Worm (Caenorhabditis elegans): ENCODE results near the gene mml-1.

The mml-1 gene

DNA sequence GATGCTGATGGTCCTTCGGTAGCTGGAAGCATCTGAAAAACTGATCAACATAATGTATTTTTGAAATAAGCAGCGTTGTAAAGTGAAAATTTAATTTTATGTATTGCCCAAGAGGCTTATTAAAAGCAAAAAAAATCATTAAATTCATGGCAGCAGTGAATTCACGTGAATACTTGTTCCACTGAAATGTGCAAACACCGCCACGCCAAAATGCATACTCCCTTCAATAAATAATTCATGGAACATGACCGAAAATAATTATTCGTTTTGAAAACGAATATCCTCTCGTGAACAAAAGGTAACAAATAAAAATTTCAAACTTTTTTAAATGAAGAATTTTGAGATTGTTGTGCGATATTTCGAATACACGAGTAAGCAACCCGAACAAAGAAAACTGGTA lies 17.2 kb downstream of the mml-1 start, which contains the start of gene F08F8.10:
F08F8.10 (minus strand) TSS at position 38 of the 400 bp plus-strand sequence.
- peak in 1 of 2 experiments; percentile 61 for TF ChIP-seq mdl-1 (tag; optimal IDR thresholded peaks at IDR 0.05)
- TF ChIP-seq F16B12.6 (tag; optimal IDR thresholded peaks at IDR 0.05), result peak; percentile 92
- peak; percentile 5 for TF ChIP-seq dsc-1 (tag; optimal IDR thresholded peaks at IDR 0.05)
- no peak for TF ChIP-seq aha-1 (tag; optimal IDR thresholded peaks at IDR 0.05)
- TF ChIP-seq lin-35 (GFP tag; optimal IDR thresholded peaks at IDR 0.05), result peak; percentile 64 to 68
- no peak for TF ChIP-seq ztf-11 (tag; optimal IDR thresholded peaks at IDR 0.05)
- no peak for TF ChIP-seq grh-1 (GFP tag; IDR thresholded peaks at IDR 0.05)
- TF ChIP-seq nhr-19 (GFP tag; conservative IDR thresholded peaks at IDR 0.05), result no peak
- TF ChIP-seq nhr-20 (tag; optimal IDR thresholded peaks at IDR 0.05), result peak; percentile 51
- TF ChIP-seq isw-1 (GFP tag; IDR thresholded peaks at IDR 0.05), result peak; percentile 4; the same call in 1 of the 2 replicates
- TF ChIP-seq elt-3 (tag; optimal IDR thresholded peaks at IDR 0.05), result peak in 1 of 6 experiments; percentile 1
- TF ChIP-seq pag-3 (tag; optimal IDR thresholded peaks at IDR 0.05; ENCODE audit: borderline replicate concordance, insufficient read depth), result no peak
- TF ChIP-seq hlh-17 (GFP tag; optimal IDR thresholded peaks at IDR 0.05; ENCODE audit: borderline replicate concordance), result no peak
- TF ChIP-seq blmp-1 (tag; optimal IDR thresholded peaks at IDR 0.05), result peak; percentile 44
- peak; percentile 35 for TF ChIP-seq nhr-47 (tag; optimal IDR thresholded peaks at IDR 0.05)
- peak; percentile 82 for TF ChIP-seq mep-1 (tag; optimal IDR thresholded peaks at IDR 0.05)
- TF ChIP-seq snu-23 (GFP tag; optimal IDR thresholded peaks at IDR 0.05), result peak; percentile 61
- TF ChIP-seq nhr-85 (tag), result peak; percentile 56
- peak; percentile 9 for TF ChIP-seq tbx-2 (tag; optimal IDR thresholded peaks at IDR 0.05)
- peak; percentile 24 for TF ChIP-seq C16A3.4 (tag; optimal IDR thresholded peaks at IDR 0.05)
- peak; percentile 92 for TF ChIP-seq unc-86 (tag; optimal IDR thresholded peaks at IDR 0.05)
- no peak for TF ChIP-seq nhr-76 (tag; optimal IDR thresholded peaks at IDR 0.05)
- peak in 1 of 3 experiments; percentile 18 for TF ChIP-seq ceh-82 (tag; optimal IDR thresholded peaks at IDR 0.05)
- TF ChIP-seq lsy-2 (tag; optimal IDR thresholded peaks at IDR 0.05), result peak; percentile 63 to 64
- peak; percentile 52 for TF ChIP-seq lin-14 (GFP tag; optimal IDR thresholded peaks at IDR 0.05)
- TF ChIP-seq C04F5.9 (tag; optimal IDR thresholded peaks at IDR 0.05), result no peak
- TF ChIP-seq swsn-7 (tag; optimal IDR thresholded peaks at IDR 0.05), result peak; percentile 37
- peak; percentile 56 for TF ChIP-seq nhr-71 (tag; optimal IDR thresholded peaks at IDR 0.05)
- no peak for TF ChIP-seq fkh-4 (tag; optimal IDR thresholded peaks at IDR 0.05; ENCODE audit: borderline replicate concordance)
- TF ChIP-seq dpl-1 (GFP tag; optimal IDR thresholded peaks at IDR 0.05), result peak; percentile 33 to 65 (median 47)
- TF ChIP-seq xbp-1 (tag; optimal IDR thresholded peaks at IDR 0.05), result peak; percentile 35
- peak; percentile 52 to 64 for TF ChIP-seq efl-1 (optimal IDR thresholded peaks at IDR 0.05)
- peak; percentile 63 to 96 for TF ChIP-seq efl-1 (GFP tag; optimal IDR thresholded peaks at IDR 0.05 in 1 of 2)
- TF ChIP-seq rnt-1 (tag; optimal IDR thresholded peaks at IDR 0.05), result peak; percentile 23
- TF ChIP-seq unc-130 (tag; optimal IDR thresholded peaks at IDR 0.05), result peak; percentile 33

DNA sequence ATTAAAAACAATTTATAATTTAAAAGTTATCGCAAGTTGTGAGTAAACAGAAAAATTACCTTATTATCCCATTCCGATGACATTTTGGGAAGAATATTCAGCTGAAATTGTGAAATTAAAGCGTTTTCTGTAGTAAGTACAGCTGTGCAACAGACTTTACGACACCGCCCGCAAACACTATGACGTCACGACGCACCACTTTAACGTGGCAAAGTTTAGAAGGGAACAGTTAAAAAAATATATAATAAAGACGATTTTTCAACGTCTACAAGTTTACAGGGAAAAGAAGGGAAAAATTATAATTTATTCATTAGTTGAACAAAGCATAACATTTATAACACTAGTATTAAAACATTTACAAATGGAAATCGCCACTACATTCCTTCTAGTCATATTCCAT lies 20.7 kb downstream of the mml-1 start, which contains the start of gene F08F8.9:
F08F8.9 (minus strand) TSS at position 101 of the 400 bp plus-strand sequence.
- TF ChIP-seq F16B12.6 (tag; optimal IDR thresholded peaks at IDR 0.05), result peak; percentile 45
- no peak for TF ChIP-seq nhr-47 (tag; optimal IDR thresholded peaks at IDR 0.05)
- TF ChIP-seq lin-35 (GFP tag; optimal IDR thresholded peaks at IDR 0.05), result peak in 1 of 2 experiments; percentile 1

DNA sequence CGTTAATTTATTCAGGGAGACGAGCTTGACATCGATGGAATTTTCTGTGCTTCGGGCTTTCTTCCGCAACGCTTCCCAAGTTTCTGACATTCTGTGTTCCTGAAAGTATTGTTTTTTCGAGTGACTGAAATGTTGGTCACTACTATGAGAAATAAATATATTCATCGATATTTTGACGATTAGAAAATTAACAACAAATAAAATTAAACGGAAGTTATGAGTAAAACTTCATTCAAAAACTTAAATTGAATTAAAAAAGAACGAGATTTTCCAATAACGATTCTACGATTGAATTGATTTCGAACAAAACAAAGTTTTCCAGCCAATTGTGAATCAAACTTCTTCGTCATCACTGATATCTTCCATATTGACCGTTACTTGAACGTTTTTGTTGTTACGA lies 25.5 kb downstream of the mml-1 start, which contains the start of gene gos-28:
gos-28 (minus strand) TSS at position 101 of the 400 bp plus-strand sequence.
- no peak for TF ChIP-seq ets-5 (GFP tag; IDR thresholded peaks at IDR 0.05)
- no peak for TF ChIP-seq tbx-2 (tag; optimal IDR thresholded peaks at IDR 0.05)
- TF ChIP-seq ceh-90 (tag; optimal IDR thresholded peaks at IDR 0.05), result no peak

DNA sequence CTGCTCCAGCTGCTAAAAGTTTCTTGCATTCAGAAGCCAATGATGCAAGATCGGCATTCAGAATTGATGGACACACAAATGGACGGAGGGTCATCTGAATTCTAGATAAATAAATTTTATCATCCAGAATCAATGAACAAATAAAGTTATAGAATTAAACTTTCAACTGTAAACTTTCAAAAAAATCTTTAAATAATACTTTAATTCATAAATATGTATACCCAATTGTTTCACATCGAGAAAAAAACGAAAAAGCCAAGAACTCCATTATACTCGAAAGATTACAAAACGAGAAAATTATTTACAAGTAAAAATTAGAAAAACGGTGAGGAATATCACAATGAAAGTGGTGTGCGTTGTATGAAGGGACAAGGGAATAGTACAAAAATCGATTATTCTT lies 27.5 kb downstream of the mml-1 start, which contains the start of gene F08F8.7:
F08F8.7 (minus strand) TSS at position 101 of the 400 bp plus-strand sequence.
- no peak for TF ChIP-seq tbx-2 (tag; optimal IDR thresholded peaks at IDR 0.05)
- TF ChIP-seq Y116A8C.19 (tag; optimal IDR thresholded peaks at IDR 0.05; ENCODE audit: borderline replicate concordance), result no peak
- TF ChIP-seq blmp-1 (tag; optimal IDR thresholded peaks at IDR 0.05), result no peak
- no peak for TF ChIP-seq unc-62 (GFP tag; optimal IDR thresholded peaks at IDR 0.05)
- no peak for TF ChIP-seq C16A3.4 (tag; optimal IDR thresholded peaks at IDR 0.05)
- TF ChIP-seq mab-9 (GFP tag; IDR thresholded peaks at IDR 0.05), result no peak
- TF ChIP-seq pax-3 (tag; optimal IDR thresholded peaks at IDR 0.05), result no peak
- TF ChIP-seq nhr-77 (tag; optimal IDR thresholded peaks at IDR 0.05), result no peak
- TF ChIP-seq rnt-1 (tag; optimal IDR thresholded peaks at IDR 0.05), result no peak
- TF ChIP-seq snu-23 (GFP tag; optimal IDR thresholded peaks at IDR 0.05), result no peak
- TF ChIP-seq nhr-90 (tag; optimal IDR thresholded peaks at IDR 0.05; ENCODE audit: poor library complexity), result no peak
- no peak for TF ChIP-seq grh-1 (GFP tag; IDR thresholded peaks at IDR 0.05)
- TF ChIP-seq elt-2 (tag; optimal IDR thresholded peaks at IDR 0.05), result no peak
- no peak for TF ChIP-seq ceh-90 (tag; optimal IDR thresholded peaks at IDR 0.05)
- no peak for TF ChIP-seq skn-1 (tag; optimal IDR thresholded peaks at IDR 0.05)
- no peak for TF ChIP-seq egl-27 (tag; optimal IDR thresholded peaks at IDR 0.05)
- no peak for TF ChIP-seq pag-3 (tag; optimal IDR thresholded peaks at IDR 0.05; ENCODE audit: borderline replicate concordance, insufficient read depth)
